Fruit fly (Drosophila melanogaster) whole organism, embryonic: Measurements from ENCODE around the gene Hsp83.

Experiments used
- Atf-2 ChIP-seq: fragments of 200-800 bp; sonication (Bioruptor generic); optimal IDR thresholded peaks from 2 replicates; lab custom pipeline; 2016; ENCODE audit warnings: missing biosample characterization, missing genetic modification characterization
- CG10147 ChIP-seq: fragments of 200-800 bp; sonication (Bioruptor generic); optimal IDR thresholded peaks from 2 replicates; lab custom pipeline; 2019; ENCODE audit warnings: missing biosample characterization, mild to moderate bottlenecking, missing genetic modification characterization, moderate library complexity
- CG1024 ChIP-seq: fragments of 200-800 bp; sonication (Bioruptor generic); IDR thresholded peaks from 2 replicates; pipeline ENCODE4 v1.3.6; 2022; ENCODE audit warnings: missing biosample characterization, missing genetic modification characterization
- CG10565 ChIP-seq: fragments of 200-800 bp; sonication (Bioruptor generic); optimal IDR thresholded peaks from 3 replicates; lab custom pipeline; 2016; ENCODE audit warnings: missing biosample characterization, mild to moderate bottlenecking, missing genetic modification characterization
- CG17359 ChIP-seq: fragments of 200-800 bp; sonication (Bioruptor generic); optimal IDR thresholded peaks from 3 replicates; lab custom pipeline; 2018; ENCODE audit warnings: missing biosample characterization, mild to moderate bottlenecking, missing genetic modification characterization, moderate library complexity
- CG17829 ChIP-seq: fragments of 200-800 bp; optimal IDR thresholded peaks from 2 replicates; lab custom pipeline; 2019; ENCODE audit warnings: missing biosample characterization, mild to moderate bottlenecking, missing genetic modification characterization, moderate library complexity
- CG1792 ChIP-seq: fragments of 200-800 bp; sonication (Bioruptor generic); optimal IDR thresholded peaks from 2 replicates; lab custom pipeline; 2016; ENCODE audit warnings: missing biosample characterization, missing genetic modification characterization
- CG32772 ChIP-seq: fragments of 200-800 bp; sonication (Bioruptor generic); IDR thresholded peaks from 2 replicates; pipeline ENCODE4 v1.3.6; 2022; ENCODE audit warnings: missing biosample characterization, missing genetic modification characterization
- CG3407 ChIP-seq: fragments of 200-800 bp; sonication (Bioruptor generic); optimal IDR thresholded peaks from 2 replicates; lab custom pipeline; 2018; ENCODE audit warnings: missing biosample characterization, mild to moderate bottlenecking, missing genetic modification characterization
- CG3995 ChIP-seq: fragments of 200-800 bp; sonication (Bioruptor generic); optimal IDR thresholded peaks from 3 replicates; lab custom pipeline; 2016; ENCODE audit warnings: missing biosample characterization, missing genetic modification characterization
- CG4328 ChIP-seq: fragments of 200-800 bp; sonication (Bioruptor generic); optimal IDR thresholded peaks from 3 replicates; lab custom pipeline; 2017; ENCODE audit warnings: missing biosample characterization, missing genetic modification reagents, missing genetic modification characterization
- CG6689 ChIP-seq: fragments of 200-800 bp; sonication (Bioruptor generic); IDR thresholded peaks from 2 replicates; pipeline ENCODE4 v1.3.6; 2022; ENCODE audit warnings: missing biosample characterization, missing genetic modification characterization
- CG7786 ChIP-seq: fragments of 200-800 bp; sonication (Bioruptor generic); optimal IDR thresholded peaks from 2 replicates; lab custom pipeline; 2016; ENCODE audit warnings: missing biosample characterization, missing genetic modification characterization
- CkIIα-i1 ChIP-seq: fragments of 200-800 bp; sonication (Bioruptor generic); IDR thresholded peaks from 2 replicates; pipeline ENCODE4 v1.3.6; 2022; ENCODE audit warnings: missing biosample characterization, missing genetic modification characterization
- Dad ChIP-seq: fragments of 200-800 bp; sonication (Bioruptor generic); optimal IDR thresholded peaks from 3 replicates; lab custom pipeline; 2016; ENCODE audit warnings: missing biosample characterization, missing genetic modification characterization
- Dp ChIP-seq: fragments of 200-800 bp; sonication (Bioruptor generic); optimal IDR thresholded peaks from 2 replicates; lab custom pipeline; 2018; ENCODE audit warnings: missing biosample characterization, mild to moderate bottlenecking, missing genetic modification characterization, moderate library complexity
- Fer1 ChIP-seq: fragments of 200-800 bp; sonication (Bioruptor generic); optimal IDR thresholded peaks from 2 replicates; lab custom pipeline; 2017; ENCODE audit warnings: missing biosample characterization, mild to moderate bottlenecking, missing genetic modification characterization
- HmgD ChIP-seq: fragments of 200-800 bp; sonication (Bioruptor generic); optimal IDR thresholded peaks from 3 replicates; lab custom pipeline; 2016; ENCODE audit warnings: missing biosample characterization, missing genetic modification characterization
- Hr51 ChIP-seq, 2 experiments: fragments of 200-800 bp; sonication (Bioruptor generic); optimal IDR thresholded peaks; 2 replicates in 1 of 2; 3 replicates in 1 of 2; lab custom pipeline; 2016 to 2018; ENCODE audit warnings: missing biosample characterization in 2 of 2, missing genetic modification characterization in 2 of 2, mild to moderate bottlenecking in 1 of 2, moderate library complexity in 1 of 2
- MBD-R2 ChIP-seq: fragments of 200-800 bp; sonication (Bioruptor generic); IDR thresholded peaks from 2 replicates; pipeline ENCODE4 v1.3.6; 2022; ENCODE audit warnings: missing biosample characterization, missing genetic modification characterization
- MESR4 ChIP-seq: fragments of 200-800 bp; sonication (Bioruptor generic); optimal IDR thresholded peaks from 2 replicates; lab custom pipeline; 2018; ENCODE audit warnings: missing biosample characterization, mild to moderate bottlenecking, missing genetic modification characterization, moderate library complexity
- Rfx ChIP-seq: fragments of 200-800 bp; sonication (Bioruptor generic); IDR thresholded peaks from 2 replicates; pipeline ENCODE4 v1.3.6; 2022; ENCODE audit warnings: missing biosample characterization, missing genetic modification characterization
- YL-1 ChIP-seq: fragments of 200-800 bp; sonication (Bioruptor generic); optimal IDR thresholded peaks from 3 replicates; lab custom pipeline; 2017; ENCODE audit warnings: missing biosample characterization, mild to moderate bottlenecking, missing genetic modification characterization
- aop ChIP-seq: fragments of 200-800 bp; sonication (Bioruptor generic); IDR thresholded peaks from 2 replicates; pipeline ENCODE4 v1.3.6; 2022; ENCODE audit warnings: missing biosample characterization, missing genetic modification characterization
- ase ChIP-seq: fragments of 200-800 bp; sonication (Bioruptor generic); IDR thresholded peaks from 3 replicates; pipeline ENCODE4 v1.3.6; 2022; ENCODE audit warnings: missing biosample characterization, missing genetic modification characterization
- br ChIP-seq: fragments of >200 bp; optimal IDR thresholded peaks from 2 replicates; lab custom pipeline; 2017
- cg ChIP-seq: fragments of 200-800 bp; sonication (Bioruptor generic); optimal IDR thresholded peaks from 3 replicates; lab custom pipeline; 2019; ENCODE audit warnings: missing biosample characterization, mild to moderate bottlenecking, missing genetic modification characterization, moderate library complexity
- exex ChIP-seq: fragments of 200-800 bp; sonication (Bioruptor generic); optimal IDR thresholded peaks from 4 replicates; lab custom pipeline; 2018; ENCODE audit warnings: missing biosample characterization, mild to moderate bottlenecking, missing genetic modification characterization, moderate library complexity
- fd102C ChIP-seq: fragments of 200-800 bp; sonication (Bioruptor generic); optimal IDR thresholded peaks from 2 replicates; lab custom pipeline; 2018; ENCODE audit warnings: missing biosample characterization, mild to moderate bottlenecking, missing genetic modification characterization, moderate library complexity
- fd3F ChIP-seq: fragments of 200-800 bp; sonication (Bioruptor generic); optimal IDR thresholded peaks from 2 replicates; lab custom pipeline; 2018; ENCODE audit warnings: missing biosample characterization, mild to moderate bottlenecking, missing genetic modification characterization, moderate library complexity
- gce ChIP-seq: fragments of 200-800 bp; sonication (Bioruptor generic); IDR thresholded peaks from 3 replicates; pipeline ENCODE4 v1.3.6; 2022; ENCODE audit warnings: missing biosample characterization, missing genetic modification characterization
- gcm2 ChIP-seq: fragments of 200-800 bp; sonication (Bioruptor generic); optimal IDR thresholded peaks from 2 replicates; lab custom pipeline; 2016; ENCODE audit warnings: missing biosample characterization, missing genetic modification characterization
- grn ChIP-seq: fragments of 200-800 bp; sonication (Bioruptor generic); optimal IDR thresholded peaks from 3 replicates; lab custom pipeline; 2017; ENCODE audit warnings: missing biosample characterization, missing genetic modification characterization
- gro ChIP-seq: fragments of 200-800 bp; sonication (Bioruptor generic); optimal IDR thresholded peaks from 2 replicates; lab custom pipeline; 2016; ENCODE audit warnings: missing biosample characterization, missing genetic modification characterization
- hth ChIP-seq: fragments of >200 bp; optimal IDR thresholded peaks from 2 replicates; lab custom pipeline; 2017; ENCODE audit warnings: inconsistent platforms
- ind ChIP-seq: fragments of 200-800 bp; sonication (Bioruptor generic); optimal IDR thresholded peaks from 3 replicates; lab custom pipeline; 2016; ENCODE audit warnings: missing biosample characterization, missing genetic modification characterization
- inv ChIP-seq: fragments of 200-800 bp; sonication (Bioruptor generic); IDR thresholded peaks from 2 replicates; pipeline ENCODE4 v1.3.6; 2022; ENCODE audit warnings: missing biosample characterization, missing genetic modification characterization; ENCODE audit not compliant: partially characterized antibody
- ken ChIP-seq: fragments of 200-800 bp; sonication (Bioruptor generic); IDR thresholded peaks from 3 replicates; pipeline ENCODE4 v1.3.6; 2022; ENCODE audit warnings: missing biosample characterization, missing genetic modification characterization
- knrl ChIP-seq: fragments of 200-800 bp; sonication (Bioruptor generic); IDR thresholded peaks from 3 replicates; pipeline ENCODE4 v1.3.6; 2022; ENCODE audit warnings: missing biosample characterization, missing genetic modification characterization; ENCODE audit not compliant: partially characterized antibody
- lola ChIP-seq, 3 experiments: fragments of >200 bp in 2 of 3; fragments of 200-800 bp in 1 of 3; sonication (Bioruptor generic) in 1 of 3; optimal IDR thresholded peaks; 2 replicates each; lab custom pipeline; 2017 to 2019; ENCODE audit warnings: missing biosample characterization in 3 of 3, missing genetic modification characterization in 3 of 3, mild to moderate bottlenecking in 1 of 3, moderate library complexity in 1 of 3
- pita ChIP-seq: fragments of 200-800 bp; sonication (Bioruptor generic); optimal IDR thresholded peaks from 2 replicates; lab custom pipeline; 2017; ENCODE audit warnings: missing biosample characterization, mild to moderate bottlenecking, missing genetic modification characterization
- psq ChIP-seq: fragments of 200-800 bp; sonication (Bioruptor generic); optimal IDR thresholded peaks from 2 replicates; lab custom pipeline; 2017; ENCODE audit warnings: missing biosample characterization, missing genetic modification characterization
- ro ChIP-seq: fragments of 200-800 bp; sonication (Bioruptor generic); IDR thresholded peaks from 2 replicates; pipeline ENCODE4 v1.3.6; 2022; ENCODE audit warnings: missing biosample characterization, missing genetic modification characterization
- seq ChIP-seq: fragments of 200-800 bp; sonication (Bioruptor generic); IDR thresholded peaks from 2 replicates; pipeline ENCODE4 v1.3.6; 2022; ENCODE audit warnings: missing biosample characterization, missing genetic modification characterization
- sim ChIP-seq: fragments of 200-800 bp; sonication (Bioruptor generic); IDR thresholded peaks from 2 replicates; pipeline ENCODE4 v1.3.6; 2022; ENCODE audit warnings: missing biosample characterization, missing genetic modification characterization
- sna ChIP-seq: fragments of 200-800 bp; sonication (Bioruptor generic); IDR thresholded peaks from 2 replicates; pipeline ENCODE4 v1.3.6; 2022; ENCODE audit warnings: missing biosample characterization, missing genetic modification characterization; ENCODE audit not compliant: partially characterized antibody
- tna ChIP-seq: fragments of 200-800 bp; sonication (Bioruptor generic); IDR thresholded peaks from 2 replicates; pipeline ENCODE4 v1.3.6; 2022; ENCODE audit warnings: missing biosample characterization, missing genetic modification characterization; ENCODE audit not compliant: partially characterized antibody
- ttk ChIP-seq: fragments of 200-800 bp; sonication (Bioruptor generic); IDR thresholded peaks from 2 replicates; pipeline ENCODE4 v2.1.2; 2022; ENCODE audit warnings: missing biosample characterization, missing genetic modification characterization
- unpg ChIP-seq: fragments of 200-800 bp; sonication (Bioruptor generic); optimal IDR thresholded peaks from 3 replicates; lab custom pipeline; 2018; ENCODE audit warnings: missing biosample characterization, mild to moderate bottlenecking, missing genetic modification characterization, moderate library complexity
- usp ChIP-seq: fragments of >200 bp; optimal IDR thresholded peaks from 2 replicates; lab custom pipeline; 2017; ENCODE audit warnings: missing biosample characterization, missing genetic modification characterization
- wek ChIP-seq: fragments of 200-800 bp; sonication (Bioruptor generic); optimal IDR thresholded peaks from 3 replicates; lab custom pipeline; 2018; ENCODE audit warnings: missing biosample characterization, mild to moderate bottlenecking, missing genetic modification characterization, moderate library complexity
- wor ChIP-seq: fragments of 200-800 bp; sonication (Bioruptor generic); IDR thresholded peaks from 2 replicates; pipeline ENCODE4 v1.3.6; 2022; ENCODE audit warnings: missing biosample characterization, missing genetic modification characterization

Hsp83 gene

dm6 chr3L:3192333-3192894 lies 355 bp upstream of the Hsp83 start, which contains the start of gene CG14965 (continued):
- TF ChIP-seq CG1024 (GFP tag; lab: Robert Waterston, UW): no peak
- TF ChIP-seq fd3F: no peak
- TF ChIP-seq CG17829 (tag; lab: Kevin White, UChicago): no peak
- TF ChIP-seq br (lab: Kevin White, UChicago): no peak
- TF ChIP-seq usp (GFP tag; lab: Kevin White, UChicago): no peak
- peak; percentile 62 for TF ChIP-seq MBD-R2 (GFP tag; lab: Robert Waterston, UW)
- no peak for TF ChIP-seq lola (GFP tag; optimal IDR thresholded peaks at IDR 0.05; lab: Kevin White, UChicago)
- TF ChIP-seq Dad (GFP tag; lab: Kevin White, UChicago): no peak
- TF ChIP-seq CG32772 (GFP tag; lab: Robert Waterston, UW): no peak
- TF ChIP-seq Fer1: no peak
- peak; percentile 95 for TF ChIP-seq sna (GFP tag; lab: Robert Waterston, UW)
- no peak for TF ChIP-seq wor (GFP tag; lab: Robert Waterston, UW)
- no peak for TF ChIP-seq CG3407 (GFP tag; lab: Kevin White, UChicago)
- TF ChIP-seq gce: no peak
- no peak for TF ChIP-seq CG3995 (GFP tag; lab: Kevin White, UChicago)
- no peak for TF ChIP-seq HmgD
- no peak for TF ChIP-seq ase (GFP tag; lab: Robert Waterston, UW)
- no peak for TF ChIP-seq CG17359 (tag; lab: Kevin White, UChicago)
- no peak for TF ChIP-seq CG7786 (GFP tag; lab: Kevin White, UChicago)
- no peak for TF ChIP-seq ttk (GFP tag; lab: Robert Waterston, UW)
- no peak for TF ChIP-seq fd102C (GFP tag; lab: Kevin White, UChicago)
- no peak for TF ChIP-seq gro
- peak; percentile 91 for TF ChIP-seq knrl (GFP tag; lab: Robert Waterston, UW)
- no peak for TF ChIP-seq grn (GFP tag; lab: Kevin White, UChicago)
- TF ChIP-seq Hr51 (GFP tag; optimal IDR thresholded peaks at IDR 0.05; lab: Kevin White, UChicago): no peak
- TF ChIP-seq CG10565 (GFP tag; lab: Kevin White, UChicago): no peak
- no peak for TF ChIP-seq Rfx (GFP tag; lab: Robert Waterston, UW)
- no peak for TF ChIP-seq seq (GFP tag; lab: Robert Waterston, UW)
- no peak for TF ChIP-seq YL-1
- TF ChIP-seq gcm2 (GFP tag; lab: Kevin White, UChicago): no peak
- TF ChIP-seq CG10147 (GFP tag; lab: Kevin White, UChicago): no peak
- TF ChIP-seq CG4328 (GFP tag; lab: Kevin White, UChicago): no peak
- peak; percentile 81 for TF ChIP-seq Dp
- no peak for TF ChIP-seq exex
- TF ChIP-seq CG6689 (GFP tag; lab: Robert Waterston, UW): no peak
- TF ChIP-seq cg (GFP tag; lab: Kevin White, UChicago): no peak
- TF ChIP-seq Atf-2 (GFP tag; lab: Kevin White, UChicago): no peak
- TF ChIP-seq hth (lab: Kevin White, UChicago): no peak
- TF ChIP-seq ind (GFP tag; lab: Kevin White, UChicago): no peak
- TF ChIP-seq ro: no peak
- peak; percentile 86 for TF ChIP-seq inv (GFP tag; lab: Robert Waterston, UW)
- no peak for TF ChIP-seq ken
- TF ChIP-seq wek (GFP tag; lab: Kevin White, UChicago): no peak
- TF ChIP-seq pita (GFP tag; lab: Kevin White, UChicago): no peak
- no peak for TF ChIP-seq CG1792 (GFP tag; lab: Kevin White, UChicago)
- peak; percentile 20 for TF ChIP-seq MESR4 (GFP tag; lab: Kevin White, UChicago)
- no peak for TF ChIP-seq psq
- no peak for TF ChIP-seq sim (GFP tag; lab: Robert Waterston, UW)
- no peak for TF ChIP-seq unpg (GFP tag; lab: Kevin White, UChicago)
- no peak for TF ChIP-seq aop (GFP tag; lab: Robert Waterston, UW)
- TF ChIP-seq CkIIα-i1 (GFP tag; lab: Robert Waterston, UW): no peak
- peak; percentile 78 for TF ChIP-seq tna (GFP tag; lab: Robert Waterston, UW)
